Worm (Caenorhabditis elegans): ENCODE data around the gene T01D1.3.
A peak's percentile ranks its signal among the peaks of the same experiment; 100 is the strongest.

T01D1.3 gene

ce11 chrII:175868-176267, at the start of gene T01D1.3:
T01D1.3 (minus strand) TSS chrII:175968.
- TF ChIP-seq nhr-28 (tag; optimal IDR thresholded peaks at IDR 0.05) (no peak), ceh-16 (tag; optimal IDR thresholded peaks at IDR 0.05) (no peak), ztf-4 (tag; optimal IDR thresholded peaks at IDR 0.05) (no peak)

ce11 chrII:221212-221611, 45.4 kb upstream of the T01D1.3 start:
- TF ChIP-seq mdl-1 (tag; optimal IDR thresholded peaks at IDR 0.05): peak; percentile 40
- TF ChIP-seq ztf-4 (tag; optimal IDR thresholded peaks at IDR 0.05): no peak
- peak; percentile 37 for TF ChIP-seq snpc-4 (tag; optimal IDR thresholded peaks at IDR 0.05)
- TF ChIP-seq ceh-82 (tag; optimal IDR thresholded peaks at IDR 0.05): no peak
- peak; percentile 3 for TF ChIP-seq R02D3.7 (tag; optimal IDR thresholded peaks at IDR 0.05)
- TF ChIP-seq jun-1 (tag; optimal IDR thresholded peaks at IDR 0.05): peak; percentile 81
- TF ChIP-seq nhr-237 (tag; optimal IDR thresholded peaks at IDR 0.05): no peak
- TF ChIP-seq ztf-11 (tag; optimal IDR thresholded peaks at IDR 0.05): no peak
- TF ChIP-seq unc-62 (GFP tag; optimal IDR thresholded peaks at IDR 0.05): peak; percentile 64
- peak; percentile 56 for TF ChIP-seq elt-2 (tag; optimal IDR thresholded peaks at IDR 0.05)
- peak; percentile 85 for TF ChIP-seq hmg-11 (tag; optimal IDR thresholded peaks at IDR 0.05)
- peak; percentile 41 for TF ChIP-seq ama-1 (optimal IDR thresholded peaks at IDR 0.05)
- no peak for TF ChIP-seq eor-1 (tag; optimal IDR thresholded peaks at IDR 0.05)
- TF ChIP-seq ceh-16 (tag; optimal IDR thresholded peaks at IDR 0.05): no peak
- peak; percentile 58 for TF ChIP-seq tbx-2 (tag; optimal IDR thresholded peaks at IDR 0.05)
- peak; percentile 46 for TF ChIP-seq pqm-1 (tag; optimal IDR thresholded peaks at IDR 0.05)
- no peak for TF ChIP-seq nhr-76 (tag; optimal IDR thresholded peaks at IDR 0.05)
- TF ChIP-seq pha-4 (tag; optimal IDR thresholded peaks at IDR 0.05): peak; percentile 47
- peak; percentile 96 for TF ChIP-seq nhr-25 (tag; optimal IDR thresholded peaks at IDR 0.05)
- TF ChIP-seq nhr-12 (tag; optimal IDR thresholded peaks at IDR 0.05): no peak
- TF ChIP-seq elt-3 (tag; optimal IDR thresholded peaks at IDR 0.05): no peak
- TF ChIP-seq nhr-23 (tag; optimal IDR thresholded peaks at IDR 0.05): peak; percentile 81
- TF ChIP-seq sea-2 (GFP tag; optimal IDR thresholded peaks at IDR 0.05): no peak
- peak; percentile 15 for TF ChIP-seq egl-5 (tag; optimal IDR thresholded peaks at IDR 0.05)
- no peak for TF ChIP-seq mml-1 (tag; optimal IDR thresholded peaks at IDR 0.05)
- no peak for TF ChIP-seq ceh-9 (tag; optimal IDR thresholded peaks at IDR 0.05)
- TF ChIP-seq fkh-2 (tag; optimal IDR thresholded peaks at IDR 0.05): no peak
- no peak for TF ChIP-seq fkh-10 (GFP tag; optimal IDR thresholded peaks at IDR 0.05)
- no peak for TF ChIP-seq unc-39 (tag; optimal IDR thresholded peaks at IDR 0.05)
- no peak for TF ChIP-seq ZK546.5 (tag; optimal IDR thresholded peaks at IDR 0.05)
- no peak for TF ChIP-seq nhr-11 (tag; optimal IDR thresholded peaks at IDR 0.05)
- no peak for TF ChIP-seq nhr-77 (tag; optimal IDR thresholded peaks at IDR 0.05)
- no peak for TF ChIP-seq nhr-67 (tag; optimal IDR thresholded peaks at IDR 0.05)
- no peak for TF ChIP-seq aly-2 (tag; optimal IDR thresholded peaks at IDR 0.05)
- TF ChIP-seq elt-1 (tag; optimal IDR thresholded peaks at IDR 0.05): peak; percentile 66
- TF ChIP-seq lin-15B (tag; optimal IDR thresholded peaks at IDR 0.05): peak; percentile 71
- TF ChIP-seq lin-39 (tag; optimal IDR thresholded peaks at IDR 0.05): peak; percentile 95
- TF ChIP-seq lsy-12 (tag; optimal IDR thresholded peaks at IDR 0.05): peak; percentile 34
- no peak for TF ChIP-seq fos-1 (tag; optimal IDR thresholded peaks at IDR 0.05)
- no peak for TF ChIP-seq daf-12 (tag; optimal IDR thresholded peaks at IDR 0.05)
- no peak for TF ChIP-seq nhr-28 (tag; optimal IDR thresholded peaks at IDR 0.05)
- TF ChIP-seq ceh-28 (tag; optimal IDR thresholded peaks at IDR 0.05): peak; percentile 75
- TF ChIP-seq egl-27 (tag; optimal IDR thresholded peaks at IDR 0.05): no peak
- no peak for TF ChIP-seq zag-1 (tag; optimal IDR thresholded peaks at IDR 0.05)
- peak; percentile 37 for TF ChIP-seq skn-1 (tag; optimal IDR thresholded peaks at IDR 0.05)
- peak; percentile 86 for TF ChIP-seq nfya-1 (tag; optimal IDR thresholded peaks at IDR 0.05; ENCODE audit: insufficient read depth)
- no peak for TF ChIP-seq nhr-43 (tag; optimal IDR thresholded peaks at IDR 0.05; ENCODE audit: poor library complexity, severe bottlenecking)

Data from whole organism, L3 larva.